Worm (Caenorhabditis elegans): ENCODE measurements around the gene ttr-46.

ttr-46 gene

ce11 chrV:9962394-9962793 is 11.4 kb downstream of the ttr-46 start, which contains the start of gene madf-4:
Gene madf-4, minus strand, starts transcription at chrV:9962494.
- no peak for TF ChIP-seq nhr-237 (tag; optimal IDR thresholded peaks at IDR 0.05)
- no peak for TF ChIP-seq blmp-1 (tag; optimal IDR thresholded peaks at IDR 0.05)
- TF ChIP-seq ceh-39 (tag; optimal IDR thresholded peaks at IDR 0.05), result no peak
- no peak for TF ChIP-seq mls-2 (tag; optimal IDR thresholded peaks at IDR 0.05)
- no peak for TF ChIP-seq unc-62 (GFP tag; optimal IDR thresholded peaks at IDR 0.05)

- TF ChIP-seq bed-3 (GFP tag; optimal IDR thresholded peaks at IDR 0.05) (no peak), mls-2 (tag; optimal IDR thresholded peaks at IDR 0.05) (no peak), ces-1 (GFP tag; optimal IDR thresholded peaks at IDR 0.05) (no peak), nhr-2 (tag; optimal IDR thresholded peaks at IDR 0.05) (no peak), cnd-1 (tag; optimal IDR thresholded peaks at IDR 0.05) (no peak), lin-32 (GFP tag; optimal IDR thresholded peaks at IDR 0.05) (no peak), flh-1 (GFP tag; optimal IDR thresholded peaks at IDR 0.05) (no peak), mab-5 (tag; optimal IDR thresholded peaks at IDR 0.05) (no peak)
These were observed 11.9 kb downstream of the ttr-46 start for ce11 chrV:9962916-9963315.

- peak; percentile 0 for TF ChIP-seq sptf-1 (tag; optimal IDR thresholded peaks at IDR 0.05)
- TF ChIP-seq blmp-1 (tag; optimal IDR thresholded peaks at IDR 0.05), result no peak
These were observed 13.2 kb downstream of the ttr-46 start for ce11 chrV:9964152-9964785.

ce11 chrV:9965891-9966290 is 14.9 kb downstream of the ttr-46 start:
- TF ChIP-seq unc-39 (tag; optimal IDR thresholded peaks at IDR 0.05) (no peak), nhr-28 (tag; optimal IDR thresholded peaks at IDR 0.05) (no peak), flh-1 (GFP tag; optimal IDR thresholded peaks at IDR 0.05) (no peak), mls-2 (tag; optimal IDR thresholded peaks at IDR 0.05) (no peak), blmp-1 (tag; optimal IDR thresholded peaks at IDR 0.05) (no peak), ceh-43 (GFP tag; optimal IDR thresholded peaks at IDR 0.05) (no peak), ceh-83 (GFP tag; optimal IDR thresholded peaks at IDR 0.05) (no peak), nhr-2 (tag; optimal IDR thresholded peaks at IDR 0.05) (no peak), sem-2 (GFP tag; optimal IDR thresholded peaks at IDR 0.05) (no peak), lin-13 (tag; optimal IDR thresholded peaks at IDR 0.05) (no peak)

ce11 chrV:9970119-9970518 is 19.1 kb downstream of the ttr-46 start:
- TF ChIP-seq snpc-4 (tag; optimal IDR thresholded peaks at IDR 0.05), result no peak
- TF ChIP-seq unc-62 (GFP tag; optimal IDR thresholded peaks at IDR 0.05), result peak; percentile 51
- TF ChIP-seq unc-39 (tag; optimal IDR thresholded peaks at IDR 0.05), result peak; percentile 44
- TF ChIP-seq tbx-8 (GFP tag; optimal IDR thresholded peaks at IDR 0.05), result peak; percentile 89
- TF ChIP-seq bed-3 (GFP tag; optimal IDR thresholded peaks at IDR 0.05), result peak; percentile 90
- TF ChIP-seq flh-1 (GFP tag; optimal IDR thresholded peaks at IDR 0.05), result peak; percentile 86
- peak; percentile 15 for TF ChIP-seq hlh-1 (tag; optimal IDR thresholded peaks at IDR 0.05)
- TF ChIP-seq sptf-1 (tag; optimal IDR thresholded peaks at IDR 0.05), result peak; percentile 97
- TF ChIP-seq mls-2 (tag; optimal IDR thresholded peaks at IDR 0.05), result peak; percentile 96
- TF ChIP-seq blmp-1 (tag; optimal IDR thresholded peaks at IDR 0.05), result no peak
- TF ChIP-seq mep-1 (tag; optimal IDR thresholded peaks at IDR 0.05), result peak; percentile 53
- peak; percentile 94 for TF ChIP-seq ceh-83 (GFP tag; optimal IDR thresholded peaks at IDR 0.05)
- peak; percentile 58 for TF ChIP-seq lin-13 (tag; optimal IDR thresholded peaks at IDR 0.05)
- TF ChIP-seq lin-32 (GFP tag; optimal IDR thresholded peaks at IDR 0.05), result peak; percentile 92
- peak; percentile 97 for TF ChIP-seq drap-1 (GFP tag; optimal IDR thresholded peaks at IDR 0.05)
- TF ChIP-seq ces-1 (GFP tag; optimal IDR thresholded peaks at IDR 0.05), result no peak
- TF ChIP-seq mab-5 (tag; optimal IDR thresholded peaks at IDR 0.05), result no peak
- TF ChIP-seq nhr-12 (tag; optimal IDR thresholded peaks at IDR 0.05), result no peak
- TF ChIP-seq unc-120 (tag; optimal IDR thresholded peaks at IDR 0.05; ENCODE audit: poor library complexity, severe bottlenecking), result peak; percentile 88
- TF ChIP-seq nhr-76 (tag; optimal IDR thresholded peaks at IDR 0.05), result no peak
- TF ChIP-seq nhr-2 (tag; optimal IDR thresholded peaks at IDR 0.05), result no peak
- peak; percentile 30 for TF ChIP-seq nhr-28 (tag; optimal IDR thresholded peaks at IDR 0.05)
- peak; percentile 28 for TF ChIP-seq lsy-2 (tag; optimal IDR thresholded peaks at IDR 0.05)
- TF ChIP-seq ham-2 (GFP tag; optimal IDR thresholded peaks at IDR 0.05), result peak; percentile 88
- TF ChIP-seq elt-1 (tag; optimal IDR thresholded peaks at IDR 0.05; ENCODE audit: borderline replicate concordance, insufficient read depth), result no peak
- no peak for TF ChIP-seq ceh-39 (tag; optimal IDR thresholded peaks at IDR 0.05)
- peak; percentile 95 for TF ChIP-seq M03D4.4 (tag; optimal IDR thresholded peaks at IDR 0.05)
- peak; percentile 89 for TF ChIP-seq sem-2 (GFP tag; optimal IDR thresholded peaks at IDR 0.05)
- peak; percentile 25 for TF ChIP-seq ztf-11 (tag; optimal IDR thresholded peaks at IDR 0.05)
- TF ChIP-seq cnd-1 (tag; optimal IDR thresholded peaks at IDR 0.05), result peak; percentile 93
- no peak for TF ChIP-seq zip-8 (tag; optimal IDR thresholded peaks at IDR 0.05)
- TF ChIP-seq nhr-237 (tag; optimal IDR thresholded peaks at IDR 0.05), result no peak
- no peak for TF ChIP-seq elt-3 (tag; optimal IDR thresholded peaks at IDR 0.05)
- TF ChIP-seq ceh-43 (GFP tag; optimal IDR thresholded peaks at IDR 0.05), result peak; percentile 93
- peak; percentile 72 for TF ChIP-seq pha-4 (tag; optimal IDR thresholded peaks at IDR 0.05)

Measured in whole organism, mixed stage, embryonic.